Worm (Caenorhabditis elegans): Measurements from ENCODE around the gene cwp-5.

- TF ChIP-seq ceh-9 (tag; optimal IDR thresholded peaks at IDR 0.05), result no peak
- no peak for TF ChIP-seq fkh-10 (GFP tag; optimal IDR thresholded peaks at IDR 0.05)
- TF ChIP-seq aly-2 (tag; optimal IDR thresholded peaks at IDR 0.05), result no peak
- no peak for TF ChIP-seq elt-1 (tag; optimal IDR thresholded peaks at IDR 0.05)
- TF ChIP-seq nhr-23 (tag; optimal IDR thresholded peaks at IDR 0.05), result no peak
- TF ChIP-seq lin-15B (tag; optimal IDR thresholded peaks at IDR 0.05), result no peak
- no peak for TF ChIP-seq unc-39 (tag; optimal IDR thresholded peaks at IDR 0.05)
- no peak for TF ChIP-seq nhr-77 (tag; optimal IDR thresholded peaks at IDR 0.05)
- TF ChIP-seq lin-39 (tag; optimal IDR thresholded peaks at IDR 0.05), result no peak
- TF ChIP-seq zag-1 (tag; optimal IDR thresholded peaks at IDR 0.05), result no peak
- no peak for TF ChIP-seq ama-1 (optimal IDR thresholded peaks at IDR 0.05)
- no peak for TF ChIP-seq nhr-11 (tag; optimal IDR thresholded peaks at IDR 0.05)
- no peak for TF ChIP-seq nhr-12 (tag; optimal IDR thresholded peaks at IDR 0.05)
Measured at ce11 chrX:13200312-13200711, 10.6 kb upstream of the cwp-5 start.
